Worm (Caenorhabditis elegans) whole organism, late embryonic: ENCODE results near the gene F57C12.2.
A peak's percentile ranks its signal among the peaks of the same experiment; 100 is the strongest.

Experiments
- C08G9.2 ChIP-seq: sonication (generic microtip); optimal IDR thresholded peaks from 2 replicates; lab custom pipeline; 2016; ENCODE audit warnings: mild to moderate bottlenecking, missing genetic modification characterization, moderate library complexity, missing compliant biosample characterization
- F13H6.1 ChIP-seq: sonication (generic microtip); optimal IDR thresholded peaks from 2 replicates; lab custom pipeline; 2016; ENCODE audit warnings: missing genetic modification characterization, missing compliant biosample characterization
- T23F11.4 ChIP-seq: fragments of 200-800 bp; sonication (Bioruptor generic); optimal IDR thresholded peaks from 2 replicates; lab custom pipeline; 2018; ENCODE audit warnings: mild to moderate bottlenecking, missing genetic modification characterization, missing compliant biosample characterization
- ama-1 ChIP-seq: fragments of 150-350 bp; optimal IDR thresholded peaks from 2 replicates; lab custom pipeline; 2014
- ceh-14 ChIP-seq: sonication (generic microtip); optimal IDR thresholded peaks from 2 replicates; lab custom pipeline; 2016; ENCODE audit warnings: missing genotype, missing genetic modification characterization, missing compliant biosample characterization
- ceh-18 ChIP-seq: sonication (generic microtip); optimal IDR thresholded peaks from 2 replicates; lab custom pipeline; 2016; ENCODE audit warnings: missing genetic modification characterization, missing compliant biosample characterization
- ceh-19 ChIP-seq: fragments of 200-800 bp; sonication (Bioruptor generic); optimal IDR thresholded peaks from 2 replicates; lab custom pipeline; 2018; ENCODE audit warnings: mild to moderate bottlenecking, missing genetic modification characterization, missing compliant biosample characterization
- ceh-2 ChIP-seq: sonication (generic microtip); optimal IDR thresholded peaks from 2 replicates; lab custom pipeline; 2016; ENCODE audit warnings: missing genotype, missing genetic modification characterization, missing compliant biosample characterization
- ceh-22 ChIP-seq: sonication (generic microtip); optimal IDR thresholded peaks from 2 replicates; lab custom pipeline; 2017; ENCODE audit warnings: missing biosample characterization, missing genetic modification characterization
- ceh-24 ChIP-seq: sonication (generic microtip); optimal IDR thresholded peaks from 2 replicates; lab custom pipeline; 2016; ENCODE audit warnings: mild to moderate bottlenecking, missing genetic modification characterization, missing compliant biosample characterization
- ceh-30 ChIP-seq: fragments of 150-350 bp; optimal IDR thresholded peaks from 2 replicates; lab custom pipeline; 2014; ENCODE audit warnings: missing biosample characterization, missing genetic modification characterization
- ceh-31 ChIP-seq: sonication (generic microtip); optimal IDR thresholded peaks from 2 replicates; lab custom pipeline; 2016; ENCODE audit warnings: missing genetic modification characterization, missing compliant biosample characterization
- ceh-34 ChIP-seq: sonication (generic microtip); optimal IDR thresholded peaks from 2 replicates; lab custom pipeline; 2016; ENCODE audit warnings: mild to moderate bottlenecking, missing genetic modification characterization, missing compliant biosample characterization
- ceh-45 ChIP-seq: fragments of 200-800 bp; sonication (Bioruptor generic); IDR thresholded peaks from 2 replicates; pipeline ENCODE4 v1.3.6; 2022; ENCODE audit warnings: missing genetic modification reagents, missing genetic modification characterization, missing compliant biosample characterization
- ceh-9 ChIP-seq: sonication (generic microtip); optimal IDR thresholded peaks from 2 replicates; lab custom pipeline; 2016; ENCODE audit warnings: mild to moderate bottlenecking, missing genetic modification characterization, inconsistent platforms, missing compliant biosample characterization
- che-1 ChIP-seq: sonication (generic microtip); optimal IDR thresholded peaks from 2 replicates; lab custom pipeline; 2016; ENCODE audit warnings: mild to moderate bottlenecking, missing genetic modification characterization, missing compliant biosample characterization
- dve-1 ChIP-seq: sonication (generic microtip); optimal IDR thresholded peaks from 2 replicates; lab custom pipeline; 2017; ENCODE audit warnings: antibody characterized with exemption, mild to moderate bottlenecking, missing genetic modification characterization, missing compliant biosample characterization
- ets-4 ChIP-seq: sonication (generic microtip); optimal IDR thresholded peaks from 2 replicates; lab custom pipeline; 2016; ENCODE audit warnings: missing genetic modification characterization, missing compliant biosample characterization
- eyg-1 ChIP-seq: sonication (generic microtip); optimal IDR thresholded peaks from 2 replicates; lab custom pipeline; 2016; ENCODE audit warnings: missing genotype, missing genetic modification characterization, missing compliant biosample characterization
- fax-1 ChIP-seq: sonication (generic microtip); optimal IDR thresholded peaks from 2 replicates; lab custom pipeline; 2016; ENCODE audit warnings: missing genotype, missing genetic modification characterization, missing compliant biosample characterization
- fkh-10 ChIP-seq: fragments of 150-350 bp; optimal IDR thresholded peaks from 2 replicates; lab custom pipeline; 2014; ENCODE audit warnings: missing biosample characterization, missing genetic modification reagents, missing genetic modification characterization
- fkh-6 ChIP-seq: sonication (generic microtip); optimal IDR thresholded peaks from 2 replicates; lab custom pipeline; 2016; ENCODE audit warnings: missing genetic modification characterization, missing compliant biosample characterization
- hlh-13 ChIP-seq: fragments of 200-800 bp; sonication (Bioruptor generic); optimal IDR thresholded peaks from 2 replicates; lab custom pipeline; 2018; ENCODE audit warnings: mild to moderate bottlenecking, missing genetic modification characterization, missing compliant biosample characterization
- hlh-15 ChIP-seq: sonication (generic microtip); optimal IDR thresholded peaks from 2 replicates; lab custom pipeline; 2016; ENCODE audit warnings: missing genetic modification characterization, missing compliant biosample characterization
- hlh-30 ChIP-seq: sonication (generic microtip); optimal IDR thresholded peaks from 2 replicates; lab custom pipeline; 2017; ENCODE audit warnings: antibody characterized with exemption, missing genetic modification characterization, missing compliant biosample characterization; ENCODE audit not compliant: insufficient read depth
- hlh-6 ChIP-seq: sonication (generic microtip); optimal IDR thresholded peaks from 2 replicates; lab custom pipeline; 2016; ENCODE audit warnings: missing genotype, missing genetic modification characterization, missing compliant biosample characterization
- hlh-8 ChIP-seq: sonication (generic microtip); optimal IDR thresholded peaks from 2 replicates; lab custom pipeline; 2016; ENCODE audit warnings: missing genotype, missing genetic modification characterization, missing compliant biosample characterization
- lim-6 ChIP-seq: sonication (generic microtip); optimal IDR thresholded peaks from 2 replicates; lab custom pipeline; 2016; ENCODE audit warnings: missing genetic modification characterization, missing compliant biosample characterization
- lin-11 ChIP-seq: fragments of 200-800 bp; sonication (Bioruptor generic); optimal IDR thresholded peaks from 2 replicates; lab custom pipeline; 2018; ENCODE audit warnings: mild to moderate bottlenecking, missing genetic modification characterization, missing compliant biosample characterization
- madf-2 ChIP-seq: sonication (generic microtip); optimal IDR thresholded peaks from 2 replicates; lab custom pipeline; 2017; ENCODE audit warnings: missing genetic modification characterization, missing compliant biosample characterization
- mec-3 ChIP-seq: sonication (generic microtip); optimal IDR thresholded peaks from 2 replicates; lab custom pipeline; 2016; ENCODE audit warnings: borderline replicate concordance, missing genetic modification characterization, missing compliant biosample characterization
- nfya-1 ChIP-seq: sonication (generic microtip); optimal IDR thresholded peaks from 2 replicates; lab custom pipeline; 2017; ENCODE audit warnings: missing genetic modification characterization, mild to moderate bottlenecking, missing compliant biosample characterization, antibody characterized with exemption, moderate library complexity
- nhr-11 ChIP-seq: fragments of 150-350 bp; optimal IDR thresholded peaks from 2 replicates; lab custom pipeline; 2014; ENCODE audit warnings: missing biosample characterization, missing genetic modification characterization
- npax-4 ChIP-seq: sonication (generic microtip); optimal IDR thresholded peaks from 2 replicates; lab custom pipeline; 2016; ENCODE audit warnings: missing genetic modification characterization, missing compliant biosample characterization
- odd-2 ChIP-seq: sonication (generic microtip); optimal IDR thresholded peaks from 2 replicates; lab custom pipeline; 2017; ENCODE audit warnings: antibody characterized with exemption, mild to moderate bottlenecking, missing genetic modification characterization, missing compliant biosample characterization
- pat-9 ChIP-seq: fragments of 200-800 bp; sonication (Bioruptor generic); optimal IDR thresholded peaks from 2 replicates; lab custom pipeline; 2018; ENCODE audit warnings: mild to moderate bottlenecking, missing genetic modification characterization, moderate library complexity, missing compliant biosample characterization
- pax-1 ChIP-seq: fragments of 150-350 bp; optimal IDR thresholded peaks from 2 replicates; lab custom pipeline; 2014; ENCODE audit warnings: missing biosample characterization, missing genetic modification characterization
- pha-2 ChIP-seq: sonication (generic microtip); optimal IDR thresholded peaks from 2 replicates; lab custom pipeline; 2017; ENCODE audit warnings: mild to moderate bottlenecking, missing genetic modification characterization, missing compliant biosample characterization
- pros-1 ChIP-seq: fragments of 150-350 bp; optimal IDR thresholded peaks from 2 replicates; lab custom pipeline; 2014; ENCODE audit warnings: missing biosample characterization, missing genetic modification reagents, missing genetic modification characterization
- ref-2 ChIP-seq: sonication (generic microtip); optimal IDR thresholded peaks from 2 replicates; lab custom pipeline; 2016; ENCODE audit warnings: missing genetic modification characterization, missing compliant biosample characterization
- rnt-1 ChIP-seq: sonication (generic microtip); optimal IDR thresholded peaks from 2 replicates; lab custom pipeline; 2016; ENCODE audit warnings: missing genetic modification characterization, missing compliant biosample characterization
- sdc-2 ChIP-seq: sonication (generic microtip); optimal IDR thresholded peaks from 2 replicates; lab custom pipeline; 2016; ENCODE audit warnings: missing genotype, missing genetic modification characterization, missing compliant biosample characterization
- sox-4 ChIP-seq: sonication (generic microtip); optimal IDR thresholded peaks from 2 replicates; lab custom pipeline; 2017; ENCODE audit warnings: mild to moderate bottlenecking, missing genetic modification characterization, inconsistent platforms, missing compliant biosample characterization
- syd-9 ChIP-seq: sonication (generic microtip); optimal IDR thresholded peaks from 2 replicates; lab custom pipeline; 2016; ENCODE audit warnings: mild to moderate bottlenecking, missing genetic modification characterization, moderate library complexity, missing compliant biosample characterization
- tbx-2 ChIP-seq: sonication (generic microtip); optimal IDR thresholded peaks from 2 replicates; lab custom pipeline; 2016; ENCODE audit warnings: missing genetic modification characterization, missing compliant biosample characterization
- tbx-7 ChIP-seq: sonication (generic microtip); optimal IDR thresholded peaks from 2 replicates; lab custom pipeline; 2016; ENCODE audit warnings: missing genotype, missing genetic modification characterization, missing compliant biosample characterization
- unc-42 ChIP-seq: sonication (generic microtip); optimal IDR thresholded peaks from 2 replicates; lab custom pipeline; 2016; ENCODE audit warnings: missing genotype, missing genetic modification characterization, missing compliant biosample characterization
- unc-55 ChIP-seq: sonication (generic microtip); optimal IDR thresholded peaks from 2 replicates; lab custom pipeline; 2017; ENCODE audit warnings: missing biosample characterization, missing genetic modification reagents, missing genetic modification characterization
- unc-86 ChIP-seq: sonication (generic microtip); optimal IDR thresholded peaks from 2 replicates; lab custom pipeline; 2016; ENCODE audit warnings: missing genetic modification characterization, missing compliant biosample characterization
- zip-5 ChIP-seq: sonication (generic microtip); optimal IDR thresholded peaks from 2 replicates; lab custom pipeline; 2016; ENCODE audit warnings: missing genetic modification characterization, missing compliant biosample characterization
- ztf-16 ChIP-seq: sonication (generic microtip); optimal IDR thresholded peaks from 2 replicates; lab custom pipeline; 2017; ENCODE audit warnings: missing genetic modification characterization, missing compliant biosample characterization

The F57C12.2 gene

DNA sequence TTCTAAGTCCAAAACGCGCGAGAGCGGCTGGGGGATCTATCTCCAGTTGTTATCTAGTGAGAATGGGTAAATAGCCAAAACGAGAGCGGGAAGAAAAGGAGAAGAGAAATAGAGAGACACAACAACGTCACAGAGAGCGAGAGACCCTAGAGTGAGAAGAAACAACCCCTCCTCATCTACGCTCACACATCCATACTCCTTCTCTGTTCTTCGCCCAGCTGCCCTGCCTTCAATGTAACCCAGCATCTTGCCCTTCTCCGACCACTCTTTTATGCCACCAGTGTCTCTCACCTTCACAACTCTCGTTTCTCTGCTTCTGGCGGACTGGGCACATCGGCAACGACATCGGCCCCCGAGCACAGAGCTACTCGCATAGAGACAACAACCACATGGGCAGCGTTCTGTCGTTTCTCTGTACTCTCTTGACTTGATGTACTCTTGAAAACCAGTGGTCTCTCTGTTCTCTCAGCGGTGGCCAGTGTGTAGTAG, 42.1 kb upstream of the F57C12.2 start:
- TF ChIP-seq ceh-45 (GFP tag; lab: Robert Waterston, UW): 0 out of 2 replicates have a peak, but pooled peaks have one; percentile 52
- peak; percentile 16 for TF ChIP-seq unc-86 (tag; lab: Kevin White, UChicago)
- TF ChIP-seq C08G9.2: peak; percentile 56
- TF ChIP-seq madf-2: peak; percentile 38
- TF ChIP-seq hlh-6 (tag; lab: Kevin White, UChicago): peak; percentile 51
- no peak for TF ChIP-seq odd-2
- no peak for TF ChIP-seq lim-6
- TF ChIP-seq hlh-8 (tag; lab: Kevin White, UChicago): peak; percentile 90
- peak; percentile 92 for TF ChIP-seq rnt-1
- no peak for TF ChIP-seq nhr-11
- peak; percentile 82 for TF ChIP-seq unc-55
- TF ChIP-seq pros-1 (tag; lab: Kevin White, UChicago): peak; percentile 70
- no peak for TF ChIP-seq pat-9 (tag; lab: Kevin White, UChicago)
- peak; percentile 27 for TF ChIP-seq sox-4 (tag; lab: Kevin White, UChicago)
- peak; percentile 21 for TF ChIP-seq T23F11.4
- no peak for TF ChIP-seq ceh-22 (tag; lab: Kevin White, UChicago)
- peak; percentile 23 for TF ChIP-seq hlh-15
- peak; percentile 61 for TF ChIP-seq mec-3 (tag; lab: Kevin White, UChicago)
- TF ChIP-seq fkh-10: peak; percentile 21
- peak; percentile 27 for TF ChIP-seq pax-1 (tag; lab: Kevin White, UChicago)
- peak; percentile 65 for TF ChIP-seq ceh-30 (tag; lab: Kevin White, UChicago)
- TF ChIP-seq lin-11 (tag; lab: Kevin White, UChicago): no peak
- peak; percentile 17 for TF ChIP-seq ceh-19
- TF ChIP-seq tbx-7 (tag; lab: Kevin White, UChicago): peak; percentile 55
- TF ChIP-seq F13H6.1 (tag; lab: Kevin White, UChicago): peak; percentile 82
- peak; percentile 97 for TF ChIP-seq ceh-18 (tag; lab: Kevin White, UChicago)
- no peak for TF ChIP-seq zip-5
- TF ChIP-seq pha-2 (tag; lab: Kevin White, UChicago): peak; percentile 51
- peak; percentile 7 for TF ChIP-seq hlh-13
- TF ChIP-seq ama-1: no peak
- no peak for TF ChIP-seq ceh-9 (tag; lab: Kevin White, UChicago)
- TF ChIP-seq ztf-16 (tag; lab: Kevin White, UChicago): peak; percentile 48
- TF ChIP-seq ceh-2 (tag; lab: Kevin White, UChicago): peak; percentile 47
- TF ChIP-seq fax-1 (tag; lab: Kevin White, UChicago): peak; percentile 6
- peak; percentile 88 for TF ChIP-seq hlh-30 (tag; lab: Kevin White, UChicago)
- TF ChIP-seq nfya-1: peak; percentile 83
- no peak for TF ChIP-seq ceh-24 (tag; lab: Kevin White, UChicago)
- TF ChIP-seq che-1 (tag; lab: Kevin White, UChicago): no peak
- peak; percentile 97 for TF ChIP-seq ceh-34 (tag; lab: Kevin White, UChicago)
- no peak for TF ChIP-seq dve-1
- TF ChIP-seq ceh-31 (tag; lab: Kevin White, UChicago): peak; percentile 88
- TF ChIP-seq eyg-1 (tag; lab: Kevin White, UChicago): peak; percentile 36
- TF ChIP-seq syd-9 (tag; lab: Kevin White, UChicago): peak; percentile 84
- peak; percentile 39 for TF ChIP-seq fkh-6 (tag; lab: Kevin White, UChicago)
- TF ChIP-seq tbx-2: peak; percentile 94
- peak; percentile 91 for TF ChIP-seq sdc-2
- peak; percentile 87 for TF ChIP-seq ref-2 (tag; lab: Kevin White, UChicago)
- TF ChIP-seq npax-4 (tag; lab: Kevin White, UChicago): no peak
- TF ChIP-seq ets-4 (tag; lab: Kevin White, UChicago): no peak
- peak; percentile 76 for TF ChIP-seq unc-42 (tag; lab: Kevin White, UChicago)
- peak; percentile 60 for TF ChIP-seq ceh-14 (tag; lab: Kevin White, UChicago)
